Worm (Caenorhabditis elegans) whole organism, midembryonic: ENCODE data around the gene srbc-54.

Experiments
- cog-1 ChIP-seq: sonication (generic microtip); optimal IDR thresholded peaks from 2 replicates; lab custom pipeline; 2016; ENCODE audit warnings: missing genetic modification characterization, missing compliant biosample characterization
- flt-1 ChIP-seq: fragments of 200-800 bp; sonication (Bioruptor generic); IDR thresholded peaks from 2 replicates; pipeline ENCODE4 v1.3.6; 2022; ENCODE audit warnings: missing genetic modification characterization, missing compliant biosample characterization
- ztf-29 ChIP-seq: fragments of 200-800 bp; sonication (Bioruptor generic); IDR thresholded peaks from 2 replicates; pipeline ENCODE4 v1.3.6; 2022; ENCODE audit warnings: missing genetic modification reagents, missing genetic modification characterization, missing compliant biosample characterization

DNA sequence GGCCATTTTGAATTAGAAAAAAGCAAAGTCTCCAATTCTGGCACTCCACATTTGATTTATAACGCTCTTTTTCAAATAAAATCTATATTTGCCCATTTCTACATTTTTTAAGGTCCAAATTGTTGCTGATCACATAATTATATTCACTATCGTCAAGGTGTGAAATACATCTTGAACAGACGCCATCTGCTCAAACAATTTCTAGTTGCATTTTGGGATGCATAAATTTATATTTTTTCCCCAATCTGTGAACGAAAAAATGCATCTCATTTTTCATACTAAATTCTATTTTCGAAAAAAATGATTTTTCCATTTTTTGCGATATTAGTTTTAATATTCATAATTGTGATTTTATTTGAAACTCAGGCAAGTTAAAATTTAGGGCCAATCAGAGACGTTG is 40.3 kb downstream of the srbc-54 start, which contains the start of gene T26E4.7:
- TF ChIP-seq flt-1 (GFP tag; lab: Robert Waterston, UW) (no peak), cog-1 (tag; lab: Kevin White, UChicago) (no peak), ztf-29 (GFP tag; lab: Robert Waterston, UW) (no peak)
